Worm (Caenorhabditis elegans) whole organism, L3 larva: Measurements from ENCODE around the gene B0457.2.

Experiments
- ceh-9 ChIP-seq: sonication (generic microtip); optimal IDR thresholded peaks from 2 replicates; lab custom pipeline; 2018; ENCODE audit warnings: missing biosample characterization, missing genetic modification characterization
- nhr-12 ChIP-seq: fragments of 150-350 bp; optimal IDR thresholded peaks from 2 replicates; lab custom pipeline; 2014; ENCODE audit warnings: missing biosample characterization, missing genetic modification characterization
- nhr-23 ChIP-seq: fragments of 150-350 bp; optimal IDR thresholded peaks from 2 replicates; lab custom pipeline; 2014; ENCODE audit warnings: missing biosample characterization, missing genetic modification reagents, missing genetic modification characterization
- nhr-77 ChIP-seq: fragments of 150-350 bp; optimal IDR thresholded peaks from 2 replicates; lab custom pipeline; 2014; ENCODE audit warnings: missing biosample characterization, missing genetic modification characterization
- pqm-1 ChIP-seq: fragments of 150-350 bp; optimal IDR thresholded peaks from 2 replicates; lab custom pipeline; 2017; ENCODE audit warnings: missing biosample characterization, missing genetic modification characterization, inconsistent platforms
- snpc-4 ChIP-seq: fragments of 150-350 bp; optimal IDR thresholded peaks from 2 replicates; lab custom pipeline; 2014; ENCODE audit warnings: missing biosample characterization, missing genetic modification characterization
- unc-62 ChIP-seq: fragments of 150-350 bp; sonication (generic microtip); optimal IDR thresholded peaks from 4 replicates; lab custom pipeline; 2014; ENCODE audit warnings: missing biosample characterization, missing genetic modification reagents, missing genetic modification characterization
- ztf-11 ChIP-seq: fragments of 150-350 bp; optimal IDR thresholded peaks from 2 replicates; lab custom pipeline; 2014; ENCODE audit warnings: missing biosample characterization, missing genetic modification characterization
- ztf-4 ChIP-seq: fragments of 150-350 bp; optimal IDR thresholded peaks from 2 replicates; lab custom pipeline; 2014; ENCODE audit warnings: missing biosample characterization, missing genetic modification characterization

ce11 chrII:8953703-8954102 lies 27.4 kb upstream of the B0457.2 start:
- TF ChIP-seq nhr-12 (tag; lab: Kevin White, UChicago) (no peak), unc-62 (GFP tag; lab: Kevin White, UChicago) (no peak), ztf-4 (tag; lab: Kevin White, UChicago) (no peak), nhr-23 (tag; lab: Kevin White, UChicago) (no peak), nhr-77 (no peak), pqm-1 (tag; lab: Kevin White, UChicago) (no peak), ztf-11 (tag; lab: Kevin White, UChicago) (no peak), ceh-9 (tag; lab: Kevin White, UChicago) (no peak), snpc-4 (tag; lab: Kevin White, UChicago) (no peak)
